Worm (Caenorhabditis elegans): Measurements from ENCODE around the gene lex-1.

The lex-1 gene

ce11 chrIV:12040431-12040830 is 38.8 kb upstream of the lex-1 start (continued):
- TF ChIP-seq aha-1 (tag) (peak; percentile 46), unc-39 (tag; optimal IDR thresholded peaks at IDR 0.05) (no peak), jun-1 (tag; optimal IDR thresholded peaks at IDR 0.05) (no peak)

ce11 chrIV:12043054-12043453 is 36.2 kb upstream of the lex-1 start:
- TF ChIP-seq zip-2 (tag; optimal IDR thresholded peaks at IDR 0.05) (no peak), ceh-20 (GFP tag; IDR thresholded peaks at IDR 0.05) (no peak), hlh-11 (tag; optimal IDR thresholded peaks at IDR 0.05) (peak; percentile 43), pqm-1 (tag; optimal IDR thresholded peaks at IDR 0.05) (peak; percentile 13), aly-2 (tag; optimal IDR thresholded peaks at IDR 0.05) (no peak), nhr-77 (tag; optimal IDR thresholded peaks at IDR 0.05) (peak; percentile 60), hlh-30 (tag; optimal IDR thresholded peaks at IDR 0.05; ENCODE audit: insufficient read depth) (peak; percentile 11), dve-1 (tag; optimal IDR thresholded peaks at IDR 0.05; ENCODE audit: insufficient read depth) (peak; percentile 30), nhr-28 (tag; optimal IDR thresholded peaks at IDR 0.05) (peak; percentile 90), daf-16 (GFP tag; optimal IDR thresholded peaks at IDR 0.05) (no peak), daf-16 (tag; optimal IDR thresholded peaks at IDR 0.05) (peak; percentile 52), dmd-6 (GFP tag; IDR thresholded peaks at IDR 0.05) (peak; percentile 41; the same call in 1 of the 2 replicates), daf-19 (GFP tag; conservative IDR thresholded peaks at IDR 0.05) (no peak), daf-12 (tag; optimal IDR thresholded peaks at IDR 0.05) (no peak), nhr-6 (tag; optimal IDR thresholded peaks at IDR 0.05) (no peak)

- no peak for TF ChIP-seq hmg-1.1 (GFP tag; IDR thresholded peaks at IDR 0.05)
- TF ChIP-seq saeg-2 (GFP tag; IDR thresholded peaks at IDR 0.05), result no peak
- TF ChIP-seq nhr-11 (tag; optimal IDR thresholded peaks at IDR 0.05), result no peak
- no peak for TF ChIP-seq dmd-9 (GFP tag; IDR thresholded peaks at IDR 0.05)
- TF ChIP-seq sdz-12 (GFP tag; optimal IDR thresholded peaks at IDR 0.05), result no peak
- no peak for TF ChIP-seq aly-2 (tag; optimal IDR thresholded peaks at IDR 0.05)
- no peak for TF ChIP-seq F10B5.3 (tag; optimal IDR thresholded peaks at IDR 0.05)
- TF ChIP-seq lin-15B (tag; optimal IDR thresholded peaks at IDR 0.05), result no peak
- TF ChIP-seq ztf-7 (tag; optimal IDR thresholded peaks at IDR 0.05), result no peak
- peak; percentile 6 for TF ChIP-seq dve-1 (tag; optimal IDR thresholded peaks at IDR 0.05; ENCODE audit: insufficient read depth)
- TF ChIP-seq dmd-8 (GFP tag; IDR thresholded peaks at IDR 0.05), result no peak
- no peak for TF ChIP-seq mep-1 (tag; optimal IDR thresholded peaks at IDR 0.05)
- no peak for TF ChIP-seq Y48G9A.11 (GFP tag; IDR thresholded peaks at IDR 0.05)
- TF ChIP-seq hlh-11 (tag; optimal IDR thresholded peaks at IDR 0.05), result peak; percentile 25
- TF ChIP-seq pqm-1 (tag; optimal IDR thresholded peaks at IDR 0.05), result peak; percentile 48
- no peak for TF ChIP-seq ztf-11 (tag; optimal IDR thresholded peaks at IDR 0.05)
- no peak for TF ChIP-seq F49E8.2 (tag; optimal IDR thresholded peaks at IDR 0.05; ENCODE audit: borderline replicate concordance)
- peak in 1 of 2 experiments; percentile 6 for TF ChIP-seq lsy-2 (tag; optimal IDR thresholded peaks at IDR 0.05)
- TF ChIP-seq tra-1 (GFP tag; IDR thresholded peaks at IDR 0.05), result no peak
- peak; percentile 69 for TF ChIP-seq nhr-28 (tag; optimal IDR thresholded peaks at IDR 0.05)
- TF ChIP-seq dpl-1 (GFP tag; optimal IDR thresholded peaks at IDR 0.05), result peak; percentile 3
- TF ChIP-seq ceh-32 (tag; optimal IDR thresholded peaks at IDR 0.05; ENCODE audit: poor library complexity), result no peak
- TF ChIP-seq Y5F2A.4 (GFP tag; optimal IDR thresholded peaks at IDR 0.05), result no peak
- no peak for TF ChIP-seq nhr-237 (tag; optimal IDR thresholded peaks at IDR 0.05)
- TF ChIP-seq egl-43 (GFP tag; IDR thresholded peaks at IDR 0.05), result no peak
Observed at ce11 chrIV:12044844-12045738, 34.2 kb upstream of the lex-1 start.
